Worm (Caenorhabditis elegans): ENCODE results near the gene sup-9.

- TF ChIP-seq lsy-2 (tag; optimal IDR thresholded peaks at IDR 0.05) (no peak), ZK546.5 (tag; optimal IDR thresholded peaks at IDR 0.05) (no peak), F37D6.2 (tag; optimal IDR thresholded peaks at IDR 0.05) (no peak)
Observed at ce11 chrII:2684783-2685182, 2.0 kb downstream of the sup-9 start.

Measured in whole organism, L4 larva.